Fruit fly (Drosophila melanogaster) whole organism, embryonic: ENCODE data around the gene CG11836.
A peak's percentile ranks its signal among the peaks of the same experiment; 100 is the strongest.

Experiments
- Atf6 ChIP-seq: fragments of 200-800 bp; sonication (Bioruptor generic); IDR thresholded peaks from 2 replicates; pipeline ENCODE4 v1.3.6; 2022; ENCODE audit warnings: missing biosample characterization, missing genetic modification characterization
- B-H2 ChIP-seq: fragments of 200-800 bp; sonication (Bioruptor generic); optimal IDR thresholded peaks from 2 replicates; lab custom pipeline; 2018; ENCODE audit warnings: missing biosample characterization, mild to moderate bottlenecking, missing genetic modification characterization
- CG10979 ChIP-seq: fragments of 200-800 bp; sonication (Bioruptor generic); optimal IDR thresholded peaks from 2 replicates; lab custom pipeline; 2018; ENCODE audit warnings: missing biosample characterization, mild to moderate bottlenecking, missing genetic modification characterization, moderate library complexity
- CG12104 ChIP-seq: fragments of 200-800 bp; sonication (Bioruptor generic); optimal IDR thresholded peaks from 3 replicates; lab custom pipeline; 2016; ENCODE audit warnings: missing biosample characterization, missing genetic modification characterization
- CG13624 ChIP-seq: fragments of 200-800 bp; sonication (Bioruptor generic); optimal IDR thresholded peaks from 2 replicates; lab custom pipeline; 2016; ENCODE audit warnings: missing biosample characterization, missing genetic modification characterization
- CG15269 ChIP-seq: fragments of 200-800 bp; sonication (Bioruptor generic); optimal IDR thresholded peaks from 2 replicates; lab custom pipeline; 2018; ENCODE audit warnings: missing biosample characterization, mild to moderate bottlenecking, missing genetic modification characterization, moderate library complexity
- CG15696 ChIP-seq: fragments of 200-800 bp; sonication (Bioruptor generic); optimal IDR thresholded peaks from 2 replicates; lab custom pipeline; 2019; ENCODE audit warnings: missing biosample characterization, mild to moderate bottlenecking, missing genetic modification characterization, moderate library complexity
- CG16813 ChIP-seq: fragments of 200-800 bp; sonication (Bioruptor generic); IDR thresholded peaks from 3 replicates; pipeline ENCODE4 v1.3.6; 2022; ENCODE audit warnings: missing biosample characterization, missing genetic modification characterization; ENCODE audit not compliant: partially characterized antibody
- CG17568 ChIP-seq: fragments of 200-800 bp; sonication (Bioruptor generic); optimal IDR thresholded peaks from 2 replicates; lab custom pipeline; 2018; ENCODE audit warnings: missing biosample characterization, mild to moderate bottlenecking, missing genetic modification characterization, moderate library complexity
- CG17802 ChIP-seq: fragments of 200-800 bp; sonication (Bioruptor generic); optimal IDR thresholded peaks from 2 replicates; lab custom pipeline; 2018; ENCODE audit warnings: missing biosample characterization, mild to moderate bottlenecking, missing genetic modification characterization, moderate library complexity
- CG2120 ChIP-seq: fragments of 200-800 bp; sonication (Bioruptor generic); optimal IDR thresholded peaks from 3 replicates; lab custom pipeline; 2016; ENCODE audit warnings: missing biosample characterization, missing genetic modification characterization
- CG3281 ChIP-seq: fragments of 200-800 bp; sonication (Bioruptor generic); optimal IDR thresholded peaks from 3 replicates; lab custom pipeline; 2017; ENCODE audit warnings: missing biosample characterization, mild to moderate bottlenecking, missing genetic modification characterization
- CG34376 ChIP-seq: fragments of 200-800 bp; sonication (Bioruptor generic); optimal IDR thresholded peaks from 2 replicates; lab custom pipeline; 2018; ENCODE audit warnings: missing biosample characterization, mild to moderate bottlenecking, missing genetic modification characterization
- CG5953 ChIP-seq: fragments of 200-800 bp; sonication (Bioruptor generic); IDR thresholded peaks from 2 replicates; pipeline ENCODE4 v1.3.6; 2022; ENCODE audit warnings: missing biosample characterization, missing genetic modification characterization
- CG9437 ChIP-seq: fragments of 200-800 bp; sonication (Bioruptor generic); optimal IDR thresholded peaks from 2 replicates; lab custom pipeline; 2018; ENCODE audit warnings: missing biosample characterization, mild to moderate bottlenecking, missing genetic modification characterization
- CG9797 ChIP-seq: fragments of 200-800 bp; sonication (Bioruptor generic); optimal IDR thresholded peaks from 3 replicates; lab custom pipeline; 2018; ENCODE audit warnings: missing biosample characterization, mild to moderate bottlenecking, missing genetic modification characterization
- CG9817 ChIP-seq: fragments of 200-800 bp; sonication (Bioruptor generic); optimal IDR thresholded peaks from 2 replicates; lab custom pipeline; 2018; ENCODE audit warnings: missing biosample characterization, mild to moderate bottlenecking, missing genetic modification characterization, moderate library complexity
- CoRest ChIP-seq: fragments of 200-800 bp; sonication (Bioruptor generic); optimal IDR thresholded peaks from 3 replicates; lab custom pipeline; 2018; ENCODE audit warnings: missing biosample characterization, mild to moderate bottlenecking, missing genetic modification characterization, moderate library complexity
- Doc2 ChIP-seq: fragments of 200-800 bp; sonication (Bioruptor generic); IDR thresholded peaks from 2 replicates; pipeline ENCODE4 v1.3.6; 2022; ENCODE audit warnings: missing biosample characterization, missing genetic modification characterization
- HLHmδ ChIP-seq: fragments of 200-800 bp; sonication (Bioruptor generic); optimal IDR thresholded peaks from 2 replicates; lab custom pipeline; 2018; ENCODE audit warnings: missing biosample characterization, mild to moderate bottlenecking, missing genetic modification characterization, moderate library complexity
- Hsf ChIP-seq: fragments of 200-800 bp; sonication (Bioruptor generic); optimal IDR thresholded peaks from 3 replicates; lab custom pipeline; 2016; ENCODE audit warnings: missing biosample characterization, missing genetic modification characterization
- Lpt ChIP-seq: fragments of >200 bp; optimal IDR thresholded peaks from 2 replicates; lab custom pipeline; 2018; ENCODE audit warnings: missing biosample characterization, missing genetic modification characterization
- Meics ChIP-seq: fragments of 200-800 bp; sonication (Bioruptor generic); optimal IDR thresholded peaks from 2 replicates; lab custom pipeline; 2017; ENCODE audit warnings: missing biosample characterization, mild to moderate bottlenecking, missing genetic modification characterization
- Mrtf ChIP-seq: fragments of 200-800 bp; sonication (Bioruptor generic); IDR thresholded peaks from 3 replicates; pipeline ENCODE4 v1.3.6; 2022; ENCODE audit warnings: missing biosample characterization, missing genetic modification characterization
- Myb ChIP-seq: fragments of 200-800 bp; sonication (Bioruptor generic); optimal IDR thresholded peaks from 2 replicates; lab custom pipeline; 2016; ENCODE audit warnings: missing biosample characterization, missing genetic modification characterization
- Sin3A ChIP-seq: fragments of >200 bp; optimal IDR thresholded peaks from 2 replicates; lab custom pipeline; 2018
- Sry-δ ChIP-seq: fragments of 200-800 bp; sonication (Bioruptor generic); optimal IDR thresholded peaks from 2 replicates; lab custom pipeline; 2016; ENCODE audit warnings: missing biosample characterization, missing genetic modification characterization
- al ChIP-seq: fragments of 200-800 bp; sonication (Bioruptor generic); IDR thresholded peaks from 2 replicates; pipeline ENCODE4 v1.3.6; 2022; ENCODE audit warnings: missing biosample characterization, missing genetic modification characterization
- crp ChIP-seq, 2 experiments: fragments of 200-800 bp; sonication (Bioruptor generic); optimal IDR thresholded peaks; 2 replicates in 1 of 2; 3 replicates in 1 of 2; lab custom pipeline; 2017; ENCODE audit warnings: missing biosample characterization in 2 of 2, missing genetic modification characterization in 2 of 2, mild to moderate bottlenecking in 1 of 2, moderate library complexity in 1 of 2
- disco-r ChIP-seq: fragments of 200-800 bp; sonication (Bioruptor generic); optimal IDR thresholded peaks from 2 replicates; lab custom pipeline; 2016; ENCODE audit warnings: missing biosample characterization, missing genetic modification characterization
- ems ChIP-seq: fragments of 200-800 bp; sonication (Bioruptor generic); optimal IDR thresholded peaks from 3 replicates; lab custom pipeline; 2016; ENCODE audit warnings: missing biosample characterization, missing genetic modification characterization
- fd64A ChIP-seq: fragments of 200-800 bp; sonication (Bioruptor generic); optimal IDR thresholded peaks from 3 replicates; lab custom pipeline; 2018; ENCODE audit warnings: missing biosample characterization, mild to moderate bottlenecking, missing genetic modification characterization
- fd96Cb ChIP-seq: fragments of 200-800 bp; sonication (Bioruptor generic); optimal IDR thresholded peaks from 2 replicates; lab custom pipeline; 2018; ENCODE audit warnings: missing biosample characterization, mild to moderate bottlenecking, missing genetic modification characterization, moderate library complexity
- grau ChIP-seq: fragments of 200-800 bp; optimal IDR thresholded peaks from 3 replicates; lab custom pipeline; 2019; ENCODE audit warnings: missing biosample characterization, mild to moderate bottlenecking, missing genetic modification characterization, moderate library complexity
- ind ChIP-seq: fragments of 200-800 bp; sonication (Bioruptor generic); optimal IDR thresholded peaks from 3 replicates; lab custom pipeline; 2016; ENCODE audit warnings: missing biosample characterization, missing genetic modification characterization
- insv ChIP-seq, 2 experiments: fragments of 200-800 bp; sonication (Bioruptor generic); optimal IDR thresholded peaks; 3 replicates each; lab custom pipeline; 2016 to 2018; ENCODE audit warnings: missing biosample characterization in 2 of 2, missing genetic modification characterization in 2 of 2
- kay ChIP-seq: fragments of 200-800 bp; sonication (Bioruptor generic); optimal IDR thresholded peaks from 2 replicates; lab custom pipeline; 2016; ENCODE audit warnings: missing biosample characterization, missing genetic modification characterization
- knrl ChIP-seq: fragments of 200-800 bp; sonication (Bioruptor generic); IDR thresholded peaks from 3 replicates; pipeline ENCODE4 v1.3.6; 2022; ENCODE audit warnings: missing biosample characterization, missing genetic modification characterization; ENCODE audit not compliant: partially characterized antibody
- onecut ChIP-seq: fragments of 200-800 bp; sonication (Bioruptor generic); IDR thresholded peaks from 2 replicates; pipeline ENCODE4 v1.3.6; 2022; ENCODE audit warnings: missing biosample characterization, missing genetic modification characterization
- pb ChIP-seq: fragments of 200-800 bp; sonication (Bioruptor generic); optimal IDR thresholded peaks from 3 replicates; lab custom pipeline; 2016; ENCODE audit warnings: missing biosample characterization, missing genetic modification characterization
- pfk ChIP-seq: fragments of 200-800 bp; sonication (Bioruptor generic); optimal IDR thresholded peaks from 2 replicates; lab custom pipeline; 2018; ENCODE audit warnings: missing biosample characterization, mild to moderate bottlenecking, missing genetic modification characterization, moderate library complexity
- phol ChIP-seq: fragments of 200-800 bp; sonication (Bioruptor generic); optimal IDR thresholded peaks from 3 replicates; lab custom pipeline; 2018; ENCODE audit warnings: missing biosample characterization, mild to moderate bottlenecking, missing genetic modification characterization, moderate library complexity
- pita ChIP-seq: fragments of 200-800 bp; sonication (Bioruptor generic); optimal IDR thresholded peaks from 2 replicates; lab custom pipeline; 2017; ENCODE audit warnings: missing biosample characterization, mild to moderate bottlenecking, missing genetic modification characterization
- pnt ChIP-seq: fragments of 200-800 bp; sonication (Bioruptor generic); optimal IDR thresholded peaks from 3 replicates; lab custom pipeline; 2016; ENCODE audit warnings: missing biosample characterization, missing genetic modification characterization
- pum ChIP-seq: fragments of 200-800 bp; sonication (Bioruptor generic); optimal IDR thresholded peaks from 2 replicates; lab custom pipeline; 2016; ENCODE audit warnings: missing biosample characterization, missing genetic modification characterization
- sob ChIP-seq: fragments of 200-800 bp; sonication (Bioruptor generic); IDR thresholded peaks from 2 replicates; pipeline ENCODE4 v1.3.6; 2022; ENCODE audit warnings: missing biosample characterization, missing genetic modification characterization
- sug ChIP-seq: fragments of 200-800 bp; optimal IDR thresholded peaks from 2 replicates; lab custom pipeline; 2019; ENCODE audit warnings: missing biosample characterization, mild to moderate bottlenecking, missing genetic modification characterization, moderate library complexity
- tin ChIP-seq: fragments of 200-800 bp; sonication (Bioruptor generic); optimal IDR thresholded peaks from 3 replicates; lab custom pipeline; 2016; ENCODE audit warnings: missing biosample characterization, missing genetic modification characterization
- trh ChIP-seq: fragments of 200-800 bp; sonication (Bioruptor generic); optimal IDR thresholded peaks from 2 replicates; lab custom pipeline; 2016; ENCODE audit warnings: missing biosample characterization, missing genetic modification characterization
- zfh2 ChIP-seq: fragments of 200-800 bp; sonication (Bioruptor generic); optimal IDR thresholded peaks from 2 replicates; lab custom pipeline; 2016; ENCODE audit warnings: missing biosample characterization, missing genetic modification characterization

The CG11836 gene

dm6 chr3R:25054451-25055188 lies 16.3 kb upstream of the CG11836 start, which contains the start of gene CG31109 (continued):
- TF ChIP-seq sug (tag; lab: Kevin White, UChicago) (peak; percentile 55), CG15696 (tag; lab: Kevin White, UChicago) (peak; percentile 46), al (no peak), pb (GFP tag; lab: Kevin White, UChicago) (no peak), sob (no peak), CG3281 (GFP tag; lab: Kevin White, UChicago) (no peak), Sry-δ (GFP tag; lab: Kevin White, UChicago) (peak; percentile 69), kay (GFP tag; lab: Kevin White, UChicago) (no peak), Doc2 (GFP tag; lab: Robert Waterston, UW) (no peak), fd64A (GFP tag; lab: Kevin White, UChicago) (no peak), CG17802 (tag; lab: Kevin White, UChicago) (no peak), CG9437 (GFP tag; lab: Kevin White, UChicago) (no peak), CG12104 (no peak), Meics (GFP tag; lab: Kevin White, UChicago) (peak; percentile 20), CG34376 (GFP tag; lab: Kevin White, UChicago) (peak; percentile 28), CG15269 (tag; lab: Kevin White, UChicago) (no peak), onecut (GFP tag; lab: Robert Waterston, UW) (peak; percentile 60), pum (GFP tag; lab: Kevin White, UChicago) (peak; percentile 26), fd96Cb (tag; lab: Kevin White, UChicago) (no peak), CoRest (tag; lab: Kevin White, UChicago) (peak; percentile 29), pita (GFP tag; lab: Kevin White, UChicago) (no peak), ems (GFP tag; lab: Kevin White, UChicago) (no peak), crp (GFP tag; optimal IDR thresholded peaks at IDR 0.05; lab: Kevin White, UChicago) (peak; percentile 65 to 87), Myb (GFP tag; lab: Kevin White, UChicago) (peak; percentile 86), Sin3A (lab: Kevin White, UChicago) (peak; percentile 2), disco-r (GFP tag; lab: Kevin White, UChicago) (no peak), CG9817 (tag; lab: Kevin White, UChicago) (peak; percentile 6), CG16813 (GFP tag; lab: Robert Waterston, UW) (peak; percentile 56; the same call in 2 of the 3 replicates), CG9797 (GFP tag; lab: Kevin White, UChicago) (peak; percentile 27), HLHmδ (GFP tag; lab: Kevin White, UChicago) (no peak), trh (GFP tag; lab: Kevin White, UChicago) (no peak), pfk (GFP tag; lab: Kevin White, UChicago) (peak; percentile 94), Lpt (GFP tag; lab: Kevin White, UChicago) (no peak), CG5953 (no peak), CG13624 (GFP tag; lab: Kevin White, UChicago) (peak; percentile 42), grau (tag; lab: Kevin White, UChicago) (peak; percentile 39), zfh2 (GFP tag; lab: Kevin White, UChicago) (peak; percentile 28), ind (GFP tag; lab: Kevin White, UChicago) (peak; percentile 25), Atf6 (GFP tag; lab: Robert Waterston, UW) (no peak), phol (tag; lab: Kevin White, UChicago) (peak; percentile 40), pnt (GFP tag; lab: Kevin White, UChicago) (no peak), CG17568 (GFP tag; lab: Kevin White, UChicago) (no peak), Mrtf (no peak), CG10979 (tag; lab: Kevin White, UChicago) (no peak), CG2120 (GFP tag; lab: Kevin White, UChicago) (peak; percentile 64), B-H2 (GFP tag; lab: Kevin White, UChicago) (peak; percentile 60), insv (GFP tag; optimal IDR thresholded peaks at IDR 0.05; lab: Kevin White, UChicago) (no peak), Hsf (GFP tag; lab: Kevin White, UChicago) (peak; percentile 2), tin (peak; percentile 35), knrl (no peak)
